Worm (Caenorhabditis elegans): ENCODE data around the gene F46C3.2.
A peak's percentile ranks its signal among the peaks of the same experiment; 100 is the strongest.

F46C3.2 gene

ce11 chrX:11463568-11463967 is 45.0 kb upstream of the F46C3.2 start:
- no peak for TF ChIP-seq ceh-24 (tag; optimal IDR thresholded peaks at IDR 0.05)
- TF ChIP-seq sox-4 (tag; optimal IDR thresholded peaks at IDR 0.05), result no peak
- no peak for TF ChIP-seq zip-5 (tag; optimal IDR thresholded peaks at IDR 0.05)
- TF ChIP-seq dve-1 (tag; optimal IDR thresholded peaks at IDR 0.05), result no peak
- no peak for TF ChIP-seq mec-3 (tag; optimal IDR thresholded peaks at IDR 0.05; ENCODE audit: borderline replicate concordance)
- no peak for TF ChIP-seq pat-9 (tag; optimal IDR thresholded peaks at IDR 0.05)
- TF ChIP-seq nhr-11 (tag; optimal IDR thresholded peaks at IDR 0.05), result no peak
- TF ChIP-seq nhr-232 (tag; optimal IDR thresholded peaks at IDR 0.05), result no peak
- TF ChIP-seq ref-2 (tag; optimal IDR thresholded peaks at IDR 0.05), result no peak
- no peak for TF ChIP-seq dmd-4 (tag; optimal IDR thresholded peaks at IDR 0.05; ENCODE audit: borderline replicate concordance)
- TF ChIP-seq unc-55 (GFP tag; optimal IDR thresholded peaks at IDR 0.05), result peak; percentile 5
- TF ChIP-seq pha-4 (tag; optimal IDR thresholded peaks at IDR 0.05), result no peak
- peak; percentile 26 for TF ChIP-seq rnt-1 (tag; optimal IDR thresholded peaks at IDR 0.05)
- TF ChIP-seq nfya-1 (tag; optimal IDR thresholded peaks at IDR 0.05), result peak; percentile 3
- TF ChIP-seq che-1 (tag; optimal IDR thresholded peaks at IDR 0.05), result no peak
- TF ChIP-seq T23F11.4 (GFP tag; optimal IDR thresholded peaks at IDR 0.05), result no peak

- TF ChIP-seq pat-9 (tag; optimal IDR thresholded peaks at IDR 0.05) (no peak), dve-1 (tag; optimal IDR thresholded peaks at IDR 0.05) (peak; percentile 21)
Measured at ce11 chrX:11463005-11463404, 44.4 kb upstream of the F46C3.2 start.

ce11 chrX:11462112-11462511 is 43.5 kb upstream of the F46C3.2 start:
- no peak for TF ChIP-seq nhr-232 (tag; optimal IDR thresholded peaks at IDR 0.05)
- no peak for TF ChIP-seq ceh-19 (GFP tag; optimal IDR thresholded peaks at IDR 0.05)
- no peak for TF ChIP-seq syd-9 (tag; optimal IDR thresholded peaks at IDR 0.05)
- TF ChIP-seq mec-3 (tag; optimal IDR thresholded peaks at IDR 0.05; ENCODE audit: borderline replicate concordance), result no peak
- TF ChIP-seq fkh-10 (GFP tag; optimal IDR thresholded peaks at IDR 0.05), result no peak
- no peak for TF ChIP-seq ceh-45 (GFP tag; IDR thresholded peaks at IDR 0.05)
- no peak for TF ChIP-seq elt-4 (tag; optimal IDR thresholded peaks at IDR 0.05)
- no peak for TF ChIP-seq C08G9.2 (tag; optimal IDR thresholded peaks at IDR 0.05)
- TF ChIP-seq pha-4 (tag; optimal IDR thresholded peaks at IDR 0.05), result no peak
- TF ChIP-seq nhr-11 (tag; optimal IDR thresholded peaks at IDR 0.05), result no peak
- TF ChIP-seq ceh-22 (tag; optimal IDR thresholded peaks at IDR 0.05), result no peak
- TF ChIP-seq fax-1 (tag; optimal IDR thresholded peaks at IDR 0.05), result no peak
- TF ChIP-seq dve-1 (tag; optimal IDR thresholded peaks at IDR 0.05), result no peak
- TF ChIP-seq sox-2 (GFP tag; IDR thresholded peaks at IDR 0.05), result no peak
- no peak for TF ChIP-seq eyg-1 (tag; optimal IDR thresholded peaks at IDR 0.05)
- TF ChIP-seq sox-4 (tag; optimal IDR thresholded peaks at IDR 0.05), result no peak

- TF ChIP-seq odd-2 (tag; optimal IDR thresholded peaks at IDR 0.05), result no peak
- TF ChIP-seq madf-2 (tag; optimal IDR thresholded peaks at IDR 0.05), result no peak
Measured at ce11 chrX:11461545-11461944, 43.0 kb upstream of the F46C3.2 start.

ce11 chrX:11456665-11457064 is 38.1 kb upstream of the F46C3.2 start:
- TF ChIP-seq ceh-18 (tag; optimal IDR thresholded peaks at IDR 0.05) (no peak), unc-42 (tag; optimal IDR thresholded peaks at IDR 0.05) (no peak), C38D4.7 (GFP tag; optimal IDR thresholded peaks at IDR 0.05) (no peak), elt-2 (tag; optimal IDR thresholded peaks at IDR 0.05) (no peak), hlh-15 (tag; optimal IDR thresholded peaks at IDR 0.05) (no peak), ceh-31 (tag; optimal IDR thresholded peaks at IDR 0.05) (no peak), nhr-11 (tag; optimal IDR thresholded peaks at IDR 0.05) (no peak), ceh-2 (tag; optimal IDR thresholded peaks at IDR 0.05) (no peak), fkh-10 (GFP tag; optimal IDR thresholded peaks at IDR 0.05) (no peak), ceh-24 (tag; optimal IDR thresholded peaks at IDR 0.05) (no peak), ahr-1 (tag; optimal IDR thresholded peaks at IDR 0.05) (no peak), C08G9.2 (tag; optimal IDR thresholded peaks at IDR 0.05) (no peak), mec-3 (tag; optimal IDR thresholded peaks at IDR 0.05; ENCODE audit: borderline replicate concordance) (no peak), ceh-30 (tag; optimal IDR thresholded peaks at IDR 0.05) (no peak), eyg-1 (tag; optimal IDR thresholded peaks at IDR 0.05) (no peak), dve-1 (tag; optimal IDR thresholded peaks at IDR 0.05) (no peak)

Data from whole organism, late embryonic.